Fruit fly (Drosophila melanogaster): Measurements from ENCODE around the gene Pglym78.
A peak's percentile ranks its signal among the peaks of the same experiment; 100 is the strongest.

Pglym78 gene

dm6 chr3R:29112398-29113150, 35.5 kb upstream of the Pglym78 start, which contains the start of the genes alpha-Man-Ib and Pdhb (continued):
- TF ChIP-seq CG42726 (GFP tag; IDR thresholded peaks at IDR 0.05; ENCODE audit: partially characterized antibody) (no peak), CG30403 (GFP tag; optimal IDR thresholded peaks at IDR 0.05) (peak; percentile 89), en (GFP tag; optimal IDR thresholded peaks at IDR 0.05) (no peak), Oli (tag; optimal IDR thresholded peaks at IDR 0.05) (no peak), nom (GFP tag; optimal IDR thresholded peaks at IDR 0.05) (peak; percentile 45), Asciz (GFP tag; optimal IDR thresholded peaks at IDR 0.05) (no peak), salm (tag; optimal IDR thresholded peaks at IDR 0.05) (peak; percentile 48), CG7745 (tag; optimal IDR thresholded peaks at IDR 0.05) (no peak), CG17568 (GFP tag; optimal IDR thresholded peaks at IDR 0.05) (no peak), mam (GFP tag; optimal IDR thresholded peaks at IDR 0.05) (peak; percentile 74), CG10267 (tag; optimal IDR thresholded peaks at IDR 0.05) (peak; percentile 82), Meics (GFP tag; optimal IDR thresholded peaks at IDR 0.05) (peak; percentile 74), CG10431 (GFP tag; optimal IDR thresholded peaks at IDR 0.05) (no peak), CG34422 (GFP tag; IDR thresholded peaks at IDR 0.05) (peak; percentile 87), CG5180 (GFP tag; optimal IDR thresholded peaks at IDR 0.05) (no peak), CG13424 (tag; optimal IDR thresholded peaks at IDR 0.05) (peak; percentile 87), fu2 (GFP tag; optimal IDR thresholded peaks at IDR 0.05) (peak; percentile 15), kni (GFP tag; optimal IDR thresholded peaks at IDR 0.05) (no peak), CG9215 (GFP tag; IDR thresholded peaks at IDR 0.05) (peak; percentile 85), CG12769 (tag; optimal IDR thresholded peaks at IDR 0.05) (no peak), lab (GFP tag; optimal IDR thresholded peaks at IDR 0.05) (peak; percentile 82), phol (tag; optimal IDR thresholded peaks at IDR 0.05) (peak; percentile 93), CG2116 (GFP tag; optimal IDR thresholded peaks at IDR 0.05) (peak; percentile 93), Max (GFP tag; optimal IDR thresholded peaks at IDR 0.05) (peak; percentile 57), Jarid2 (GFP tag; optimal IDR thresholded peaks at IDR 0.05) (peak; percentile 58), trh (GFP tag; optimal IDR thresholded peaks at IDR 0.05) (peak; percentile 52), CG9727 (GFP tag; optimal IDR thresholded peaks at IDR 0.05) (peak; percentile 81), bab2 (GFP tag; optimal IDR thresholded peaks at IDR 0.05) (peak; percentile 49), Poxn (GFP tag; IDR thresholded peaks at IDR 0.05) (no peak), CG13894 (tag; optimal IDR thresholded peaks at IDR 0.05) (no peak), cad (GFP tag; optimal IDR thresholded peaks at IDR 0.05) (no peak), twi (tag; optimal IDR thresholded peaks at IDR 0.05) (peak; percentile 73), unpg (GFP tag; optimal IDR thresholded peaks at IDR 0.05) (peak; percentile 76), Atf3 (GFP tag; optimal IDR thresholded peaks at IDR 0.05) (no peak), gsb-n (tag; optimal IDR thresholded peaks at IDR 0.05) (no peak), psq (GFP tag; optimal IDR thresholded peaks at IDR 0.05) (peak; percentile 42), sens-2 (GFP tag; IDR thresholded peaks at IDR 0.05) (peak; percentile 57; the same call in 1 of the 2 replicates), CG32772 (GFP tag; IDR thresholded peaks at IDR 0.05) (peak; percentile 69), D19B (GFP tag; optimal IDR thresholded peaks at IDR 0.05) (peak; percentile 50), MTF-1 (GFP tag; optimal IDR thresholded peaks at IDR 0.05; ENCODE audit: borderline replicate concordance) (peak; percentile 48), CG4730 (GFP tag; IDR thresholded peaks at IDR 0.05) (peak; percentile 65), hbn (GFP tag; IDR thresholded peaks at IDR 0.05; ENCODE audit: partially characterized antibody) (no peak), CG17361 (GFP tag; IDR thresholded peaks at IDR 0.05) (peak; percentile 11), cato (GFP tag; optimal IDR thresholded peaks at IDR 0.05; ENCODE audit: borderline replicate concordance) (peak; percentile 60), CG6765 (GFP tag; optimal IDR thresholded peaks at IDR 0.05) (peak; percentile 24), hth (optimal IDR thresholded peaks at IDR 0.05) (no peak), CG17802 (tag; optimal IDR thresholded peaks at IDR 0.05) (peak; percentile 42), CG3726 (GFP tag; IDR thresholded peaks at IDR 0.05) (0 out of 3 replicates have a peak, but pooled peaks have one; percentile 40), CG10366 (GFP tag; IDR thresholded peaks at IDR 0.05) (peak; percentile 75)

All from whole organism, embryonic.